Fruit fly (Drosophila melanogaster) whole organism, wandering third instar larva: Measurements from ENCODE around the gene osa.

ENCODE experiments used
- Abd-B ChIP-seq: fragments of >200 bp; optimal IDR thresholded peaks from 2 replicates; lab custom pipeline; 2017; ENCODE audit warnings: missing biosample characterization, missing genetic modification characterization
- Dfd ChIP-seq: fragments of >200 bp; optimal IDR thresholded peaks from 2 replicates; lab custom pipeline; 2017; ENCODE audit warnings: missing biosample characterization, missing genetic modification characterization
- Sp1 ChIP-seq: fragments of 200-800 bp; sonication (Bioruptor generic); optimal IDR thresholded peaks from 3 replicates; lab custom pipeline; 2019; ENCODE audit warnings: missing biosample characterization, mild to moderate bottlenecking, missing genetic modification characterization, moderate library complexity
- dmrt93B ChIP-seq: fragments of 200-800 bp; sonication (Bioruptor generic); optimal IDR thresholded peaks from 2 replicates; lab custom pipeline; 2018; ENCODE audit warnings: missing biosample characterization, mild to moderate bottlenecking, missing genetic modification characterization
- foxo ChIP-seq, 2 experiments: fragments of 200-800 bp; sonication (Bioruptor generic); optimal IDR thresholded peaks; 2 replicates in 1 of 2; 3 replicates in 1 of 2; lab custom pipeline; 2016 to 2017; ENCODE audit warnings: missing biosample characterization in 2 of 2, missing genetic modification characterization in 2 of 2
- h ChIP-seq: fragments of 200-800 bp; sonication (Bioruptor generic); optimal IDR thresholded peaks from 3 replicates; lab custom pipeline; 2016; ENCODE audit warnings: missing biosample characterization, mild to moderate bottlenecking, missing genetic modification characterization
- pan ChIP-seq: fragments of >200 bp; optimal IDR thresholded peaks from 2 replicates; lab custom pipeline; 2017
- psq ChIP-seq: fragments of 200-800 bp; sonication (Bioruptor generic); optimal IDR thresholded peaks from 3 replicates; lab custom pipeline; 2017; ENCODE audit warnings: missing biosample characterization, mild to moderate bottlenecking, missing genetic modification characterization, moderate library complexity
- sv ChIP-seq: fragments of 200-800 bp; sonication (Bioruptor generic); optimal IDR thresholded peaks from 3 replicates; lab custom pipeline; 2016; ENCODE audit warnings: missing biosample characterization, missing genetic modification characterization
- tai ChIP-seq: sonication (Bioruptor generic); optimal IDR thresholded peaks from 2 replicates; lab custom pipeline; 2016; ENCODE audit warnings: missing biosample characterization, missing genetic modification characterization
- usp ChIP-seq: fragments of >200 bp; optimal IDR thresholded peaks from 2 replicates; lab custom pipeline; 2017; ENCODE audit warnings: missing biosample characterization, missing genetic modification characterization

DNA sequence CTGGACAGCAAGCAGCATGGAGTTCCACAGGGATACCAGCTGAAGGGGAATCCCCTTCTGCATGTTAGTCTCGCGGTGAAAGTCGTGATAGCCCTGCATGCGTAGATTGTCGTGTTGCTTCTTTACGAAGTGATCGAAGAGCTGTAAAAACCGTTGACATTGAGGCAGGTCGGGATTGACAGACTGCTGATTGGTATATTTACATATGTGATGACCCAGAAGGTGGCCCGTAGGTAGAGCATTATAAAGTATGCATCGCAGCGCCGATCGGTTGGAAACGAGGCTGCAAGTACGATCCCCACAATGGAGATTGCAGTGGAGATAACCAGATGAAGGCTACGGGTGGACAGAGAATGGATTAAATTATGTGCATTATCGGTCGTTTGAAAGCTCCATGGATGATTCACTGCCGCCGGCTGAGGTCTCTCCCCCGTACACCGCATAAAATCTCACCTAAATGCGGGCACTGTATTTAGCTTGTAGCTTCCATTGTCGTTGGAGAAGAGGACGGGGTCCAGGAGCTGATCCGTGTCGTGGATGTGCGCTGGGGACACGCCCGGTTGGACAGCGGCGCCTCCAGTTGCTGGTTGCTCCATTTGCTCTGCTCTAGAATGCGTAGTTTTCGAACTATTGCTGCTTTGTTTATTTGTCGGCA, 47.8 kb downstream of the osa start:
- no peak for TF ChIP-seq h (GFP tag; lab: Kevin White, UChicago)
- no peak for TF ChIP-seq usp (GFP tag; lab: Kevin White, UChicago)
- TF ChIP-seq sv (GFP tag; lab: Kevin White, UChicago) = no peak
- no peak for TF ChIP-seq Dfd (GFP tag; lab: Kevin White, UChicago)
- no peak for TF ChIP-seq foxo (GFP tag; optimal IDR thresholded peaks at IDR 0.05; lab: Kevin White, UChicago)
- no peak for TF ChIP-seq tai (GFP tag; lab: Kevin White, UChicago)
- TF ChIP-seq pan (lab: Kevin White, UChicago) = no peak
- TF ChIP-seq Sp1 (GFP tag; lab: Kevin White, UChicago) = no peak
- TF ChIP-seq Abd-B (GFP tag; lab: Kevin White, UChicago) = no peak
- TF ChIP-seq dmrt93B = no peak
- no peak for TF ChIP-seq psq
